Fruit fly (Drosophila melanogaster): ENCODE data around the gene EMC3.

EMC3 gene

dm6 chr2L:10701499-10702062, 30.6 kb downstream of the EMC3 start, which contains the start of gene Lip1:
Gene Lip1, minus strand, starts transcription at chr2L:10701544.
- TF ChIP-seq ovo (GFP tag; optimal IDR thresholded peaks at IDR 0.05): no peak
- TF ChIP-seq pad (GFP tag; optimal IDR thresholded peaks at IDR 0.05): no peak

dm6 chr2L:10697992-10698391, 34.2 kb downstream of the EMC3 start, which contains the start of gene CG7300:
Gene CG7300, minus strand, starts transcription at chr2L:10698043.
- TF ChIP-seq Clk (GFP tag; optimal IDR thresholded peaks at IDR 0.05) (no peak), kay (GFP tag; ENCODE audit: borderline replicate concordance) (no peak), CG7045 (GFP tag; optimal IDR thresholded peaks at IDR 0.05) (no peak), CG1620 (GFP tag; optimal IDR thresholded peaks at IDR 0.05) (no peak), pad (GFP tag; optimal IDR thresholded peaks at IDR 0.05) (no peak), CG14711 (tag; optimal IDR thresholded peaks at IDR 0.05) (no peak), CG7101 (tag; optimal IDR thresholded peaks at IDR 0.05) (no peak), CG5204 (GFP tag; optimal IDR thresholded peaks at IDR 0.05) (no peak), cic (GFP tag; optimal IDR thresholded peaks at IDR 0.05) (no peak), toe (GFP tag; optimal IDR thresholded peaks at IDR 0.05) (no peak), Mnt (GFP tag; optimal IDR thresholded peaks at IDR 0.05) (no peak), Hr96 (GFP tag; optimal IDR thresholded peaks at IDR 0.05) (no peak), CG11617 (GFP tag; optimal IDR thresholded peaks at IDR 0.05) (no peak)

dm6 chr2L:10694053-10694618, 38.1 kb downstream of the EMC3 start, which contains the start of gene CG17108:
Gene CG17108, minus strand, starts transcription at chr2L:10694103.
- peak; percentile 17 for TF ChIP-seq CG7101 (tag; optimal IDR thresholded peaks at IDR 0.05)
- no peak for TF ChIP-seq cnc (optimal IDR thresholded peaks at IDR 0.05)
- no peak for TF ChIP-seq toe (GFP tag; optimal IDR thresholded peaks at IDR 0.05)
- TF ChIP-seq CG14711 (tag; optimal IDR thresholded peaks at IDR 0.05): peak; percentile 38
- TF ChIP-seq CG11617 (GFP tag; optimal IDR thresholded peaks at IDR 0.05): no peak
- TF ChIP-seq CG33017 (tag; optimal IDR thresholded peaks at IDR 0.05): peak; percentile 78
- TF ChIP-seq kay (GFP tag; ENCODE audit: borderline replicate concordance): peak; percentile 75

dm6 chr2L:10693018-10693417, 39.2 kb downstream of the EMC3 start:
- TF ChIP-seq CG12768 (GFP tag; optimal IDR thresholded peaks at IDR 0.05): no peak
- TF ChIP-seq CG7045 (GFP tag; optimal IDR thresholded peaks at IDR 0.05): no peak
- no peak for TF ChIP-seq Clk (GFP tag; optimal IDR thresholded peaks at IDR 0.05)
- TF ChIP-seq CG7101 (tag; optimal IDR thresholded peaks at IDR 0.05): no peak
- no peak for TF ChIP-seq toe (GFP tag; optimal IDR thresholded peaks at IDR 0.05)
- no peak for TF ChIP-seq CG14711 (tag; optimal IDR thresholded peaks at IDR 0.05)

- TF ChIP-seq toe (GFP tag; optimal IDR thresholded peaks at IDR 0.05) (no peak), bab1 (GFP tag; optimal IDR thresholded peaks at IDR 0.05) (no peak), CG7045 (GFP tag; optimal IDR thresholded peaks at IDR 0.05) (no peak), CG7101 (tag; optimal IDR thresholded peaks at IDR 0.05) (no peak), Mnt (GFP tag; optimal IDR thresholded peaks at IDR 0.05) (no peak), CG5204 (GFP tag; optimal IDR thresholded peaks at IDR 0.05) (no peak), Clk (GFP tag; optimal IDR thresholded peaks at IDR 0.05) (no peak), cic (GFP tag; optimal IDR thresholded peaks at IDR 0.05) (no peak), Hr96 (GFP tag; optimal IDR thresholded peaks at IDR 0.05) (no peak), tj (GFP tag; optimal IDR thresholded peaks at IDR 0.05) (no peak), ovo (GFP tag; optimal IDR thresholded peaks at IDR 0.05) (no peak), CG12768 (GFP tag; optimal IDR thresholded peaks at IDR 0.05) (no peak), CG33017 (tag; optimal IDR thresholded peaks at IDR 0.05) (no peak), cnc (optimal IDR thresholded peaks at IDR 0.05) (no peak), CG14711 (tag; optimal IDR thresholded peaks at IDR 0.05) (no peak)
Observed at dm6 chr2L:10689221-10690034, 42.8 kb downstream of the EMC3 start, which contains the start of gene CG7294. Gene CG7294, minus strand, starts transcription at chr2L:10689271.

- TF ChIP-seq CG7101 (tag; optimal IDR thresholded peaks at IDR 0.05): no peak
- no peak for TF ChIP-seq toe (GFP tag; optimal IDR thresholded peaks at IDR 0.05)
- TF ChIP-seq CG14711 (tag; optimal IDR thresholded peaks at IDR 0.05): no peak
- no peak for TF ChIP-seq CG1620 (GFP tag; optimal IDR thresholded peaks at IDR 0.05)
- no peak for TF ChIP-seq CG11617 (GFP tag; optimal IDR thresholded peaks at IDR 0.05)
- no peak for TF ChIP-seq Crg-1 (GFP tag; optimal IDR thresholded peaks at IDR 0.05)
- no peak for TF ChIP-seq bab1 (GFP tag; optimal IDR thresholded peaks at IDR 0.05)
- no peak for TF ChIP-seq pad (GFP tag; optimal IDR thresholded peaks at IDR 0.05)
- no peak for TF ChIP-seq cnc (optimal IDR thresholded peaks at IDR 0.05)
- no peak for TF ChIP-seq CG12768 (GFP tag; optimal IDR thresholded peaks at IDR 0.05)
- TF ChIP-seq Clk (GFP tag; optimal IDR thresholded peaks at IDR 0.05): no peak
Observed at dm6 chr2L:10688764-10689163, 43.5 kb downstream of the EMC3 start.

- TF ChIP-seq CG1620 (GFP tag; optimal IDR thresholded peaks at IDR 0.05) (no peak), CG11617 (GFP tag; optimal IDR thresholded peaks at IDR 0.05) (no peak), Crg-1 (GFP tag; optimal IDR thresholded peaks at IDR 0.05) (no peak), Hr96 (GFP tag; optimal IDR thresholded peaks at IDR 0.05) (no peak), Clk (GFP tag; optimal IDR thresholded peaks at IDR 0.05) (no peak), cic (GFP tag; optimal IDR thresholded peaks at IDR 0.05) (no peak), CG7101 (tag; optimal IDR thresholded peaks at IDR 0.05) (no peak), CG7045 (GFP tag; optimal IDR thresholded peaks at IDR 0.05) (no peak), kay (GFP tag; ENCODE audit: borderline replicate concordance) (no peak), CG12768 (GFP tag; optimal IDR thresholded peaks at IDR 0.05) (no peak), ovo (GFP tag; optimal IDR thresholded peaks at IDR 0.05) (no peak), tj (GFP tag; optimal IDR thresholded peaks at IDR 0.05) (no peak), CG5204 (GFP tag; optimal IDR thresholded peaks at IDR 0.05) (no peak), Mnt (GFP tag; optimal IDR thresholded peaks at IDR 0.05) (no peak), bab1 (GFP tag; optimal IDR thresholded peaks at IDR 0.05) (no peak), CG33017 (tag; optimal IDR thresholded peaks at IDR 0.05) (no peak), CG14711 (tag; optimal IDR thresholded peaks at IDR 0.05) (no peak)
Observed at dm6 chr2L:10687794-10688185, 44.4 kb downstream of the EMC3 start.

Measured in whole organism, adult.